Worm (Caenorhabditis elegans) whole organism, L2 larva: ENCODE measurements around the gene F25B4.7.

ENCODE experiments used
- R02D3.7 ChIP-seq: fragments of 150-350 bp; optimal IDR thresholded peaks from 2 replicates; lab custom pipeline; 2014; ENCODE audit warnings: missing biosample characterization, missing genetic modification characterization
- dmd-4 ChIP-seq: sonication (generic microtip); optimal IDR thresholded peaks from 2 replicates; lab custom pipeline; 2017; ENCODE audit warnings: missing biosample characterization, missing genetic modification characterization
- nhr-10 ChIP-seq: sonication (generic microtip); optimal IDR thresholded peaks from 2 replicates; lab custom pipeline; 2017; ENCODE audit warnings: missing biosample characterization, missing genetic modification characterization
- unc-62 ChIP-seq: fragments of 150-350 bp; optimal IDR thresholded peaks from 2 replicates; lab custom pipeline; 2014; ENCODE audit warnings: missing biosample characterization, missing genetic modification reagents, missing genetic modification characterization
- ztf-1 ChIP-seq: fragments of 200-800 bp; sonication (Bioruptor generic); conservative IDR thresholded peaks from 2 replicates; pipeline ENCODE4 v1.3.6; 2022; ENCODE audit warnings: missing genetic modification characterization, missing compliant biosample characterization
- ztf-4 ChIP-seq: fragments of 150-350 bp; optimal IDR thresholded peaks from 2 replicates; lab custom pipeline; 2014; ENCODE audit warnings: missing biosample characterization, missing genetic modification characterization

- TF ChIP-seq unc-62 (GFP tag; lab: Kevin White, UChicago) (no peak), R02D3.7 (no peak), dmd-4 (tag; lab: Kevin White, UChicago) (no peak), ztf-1 (GFP tag; lab: Robert Waterston, UW) (no peak), ztf-4 (no peak), nhr-10 (no peak)
Observed at ce11 chrV:5730783-5731182, 43.8 kb upstream of the F25B4.7 start, which contains the start of gene K09H11.15.
